Worm (Caenorhabditis elegans) whole organism, L2 larva: ENCODE results near the gene D2023.1.

Experiments used
- blmp-1 ChIP-seq: sonication (generic microtip); optimal IDR thresholded peaks from 2 replicates; lab custom pipeline; 2017; ENCODE audit warnings: missing genetic modification characterization, mild to moderate bottlenecking, missing compliant biosample characterization, antibody characterized with exemption, moderate library complexity; ENCODE audit not compliant: insufficient read depth
- lin-11 ChIP-seq: fragments of 150-350 bp; sonication (generic microtip); optimal IDR thresholded peaks from 2 replicates; lab custom pipeline; 2014; ENCODE audit warnings: missing biosample characterization, missing genetic modification characterization, inconsistent platforms, mixed read lengths
- lin-39 ChIP-seq: fragments of 150-350 bp; optimal IDR thresholded peaks from 2 replicates; lab custom pipeline; 2014; ENCODE audit warnings: missing biosample characterization, missing genetic modification reagents, missing genetic modification characterization
- nhr-237 ChIP-seq: fragments of 150-350 bp; optimal IDR thresholded peaks from 2 replicates; lab custom pipeline; 2014; ENCODE audit warnings: missing biosample characterization, missing genetic modification characterization
- skn-1 ChIP-seq: sonication (generic microtip); optimal IDR thresholded peaks from 2 replicates; lab custom pipeline; 2017; ENCODE audit warnings: missing biosample characterization, missing genetic modification characterization
- snpc-4 ChIP-seq: fragments of 150-350 bp; optimal IDR thresholded peaks from 2 replicates; lab custom pipeline; 2014; ENCODE audit warnings: missing biosample characterization, missing genetic modification characterization
- ztf-11 ChIP-seq: sonication (generic microtip); optimal IDR thresholded peaks from 2 replicates; lab custom pipeline; 2017; ENCODE audit warnings: missing biosample characterization, missing genetic modification characterization

DNA sequence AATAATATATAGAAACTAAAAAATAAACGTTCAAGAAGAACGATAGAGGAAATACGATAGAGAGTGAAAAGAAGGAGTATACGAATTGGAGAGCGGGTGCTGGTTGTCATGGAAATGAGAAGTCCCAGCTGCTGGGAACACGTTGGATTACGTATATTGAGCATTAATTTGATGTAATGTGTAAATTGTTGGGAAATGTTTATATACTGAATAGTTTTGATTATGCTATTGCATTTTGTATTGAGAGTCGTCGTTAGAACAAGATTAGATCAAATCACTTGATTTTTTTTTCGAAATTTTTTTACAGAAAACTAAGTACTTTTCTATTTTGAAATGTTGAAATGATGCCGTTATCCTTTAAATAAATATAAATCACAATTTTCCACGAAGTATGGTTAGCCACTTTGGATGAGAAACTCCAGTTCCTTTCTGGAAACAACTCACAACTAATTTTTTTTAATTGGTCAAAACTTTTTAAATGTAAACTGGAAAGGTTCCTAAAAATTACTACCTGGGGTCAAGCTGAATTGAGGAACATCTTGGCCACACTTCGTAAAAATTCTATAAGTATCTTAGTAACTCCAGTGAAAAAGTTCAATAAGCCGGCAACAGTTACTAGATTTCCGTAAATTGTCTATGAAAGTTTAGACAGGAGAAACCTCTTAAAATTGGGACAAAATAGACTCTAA is 54.5 kb downstream of the D2023.1 start, which contains the start of gene nphp-4:
- TF ChIP-seq skn-1 (tag; lab: Kevin White, UChicago) (no peak), ztf-11 (tag; lab: Kevin White, UChicago) (no peak), blmp-1 (tag; lab: Kevin White, UChicago) (no peak), lin-11 (tag; lab: Kevin White, UChicago) (no peak), nhr-237 (tag; lab: Kevin White, UChicago) (no peak), snpc-4 (no peak), lin-39 (tag; lab: Kevin White, UChicago) (no peak)
